Worm (Caenorhabditis elegans) whole organism, mixed stage, embryonic: ENCODE measurements around the gene F31B12.4.

Experiments
- ces-1 ChIP-seq: fragments of 150-350 bp; optimal IDR thresholded peaks from 2 replicates; lab custom pipeline; 2014; ENCODE audit warnings: missing biosample characterization, missing genetic modification reagents, missing genetic modification characterization
- elt-3 ChIP-seq: fragments of 150-350 bp; optimal IDR thresholded peaks from 2 replicates; lab custom pipeline; 2014; ENCODE audit warnings: missing biosample characterization, missing genetic modification characterization
- flh-1 ChIP-seq: fragments of 200-800 bp; sonication (Bioruptor generic); optimal IDR thresholded peaks from 2 replicates; lab custom pipeline; 2018; ENCODE audit warnings: mild to moderate bottlenecking, missing genetic modification characterization, moderate library complexity, missing compliant biosample characterization
- lsy-2 ChIP-seq: fragments of 150-350 bp; optimal IDR thresholded peaks from 2 replicates; lab custom pipeline; 2014; ENCODE audit warnings: missing biosample characterization, missing genetic modification characterization
- mab-5 ChIP-seq: fragments of 150-350 bp; optimal IDR thresholded peaks from 2 replicates; lab custom pipeline; 2014; ENCODE audit warnings: missing biosample characterization, missing genetic modification characterization
- mep-1 ChIP-seq: fragments of 150-350 bp; optimal IDR thresholded peaks from 2 replicates; lab custom pipeline; 2017; ENCODE audit warnings: missing biosample characterization, missing genetic modification reagents, missing genetic modification characterization, inconsistent platforms
- nhr-12 ChIP-seq: fragments of 150-350 bp; optimal IDR thresholded peaks from 2 replicates; lab custom pipeline; 2014; ENCODE audit warnings: missing biosample characterization, missing genetic modification characterization
- nhr-76 ChIP-seq: sonication (generic microtip); optimal IDR thresholded peaks from 2 replicates; lab custom pipeline; 2017; ENCODE audit warnings: missing biosample characterization, missing genetic modification characterization
- pha-4 ChIP-seq: fragments of 150-350 bp; optimal IDR thresholded peaks from 2 replicates; lab custom pipeline; 2018; ENCODE audit warnings: missing biosample characterization, missing genetic modification reagents, missing genetic modification characterization
- snpc-4 ChIP-seq: fragments of 150-350 bp; optimal IDR thresholded peaks from 2 replicates; lab custom pipeline; 2014; ENCODE audit warnings: missing biosample characterization, missing genetic modification characterization
- sptf-1 ChIP-seq: sonication (generic microtip); optimal IDR thresholded peaks from 2 replicates; lab custom pipeline; 2017; ENCODE audit warnings: mild to moderate bottlenecking, missing genetic modification characterization, moderate library complexity, missing compliant biosample characterization
- unc-62 ChIP-seq: fragments of 150-350 bp; optimal IDR thresholded peaks from 2 replicates; lab custom pipeline; 2014; ENCODE audit warnings: missing biosample characterization, missing genetic modification reagents, missing genetic modification characterization
- zip-8 ChIP-seq: fragments of 150-350 bp; optimal IDR thresholded peaks from 2 replicates; lab custom pipeline; 2014; ENCODE audit warnings: missing biosample characterization, missing genetic modification characterization
- ztf-11 ChIP-seq: fragments of 150-350 bp; optimal IDR thresholded peaks from 2 replicates; lab custom pipeline; 2014; ENCODE audit warnings: missing biosample characterization, missing genetic modification characterization

- TF ChIP-seq mab-5 (tag; lab: Kevin White, UChicago): no peak
- no peak for TF ChIP-seq ztf-11 (tag; lab: Kevin White, UChicago)
- TF ChIP-seq zip-8: no peak
- no peak for TF ChIP-seq mep-1 (tag; lab: Kevin White, UChicago)
- no peak for TF ChIP-seq snpc-4 (tag; lab: Kevin White, UChicago)
- TF ChIP-seq nhr-12 (tag; lab: Kevin White, UChicago): no peak
- TF ChIP-seq nhr-76: no peak
- TF ChIP-seq lsy-2: no peak
- TF ChIP-seq pha-4 (tag; lab: Kevin White, UChicago): no peak
- no peak for TF ChIP-seq elt-3 (tag; lab: Kevin White, UChicago)
- peak; percentile 67 for TF ChIP-seq unc-62
- TF ChIP-seq ces-1: no peak
- no peak for TF ChIP-seq flh-1
- TF ChIP-seq sptf-1 (tag; lab: Kevin White, UChicago): no peak
Observed at ce11 chrX:10834568-10834967, 30.0 kb downstream of the F31B12.4 start.
